Worm (Caenorhabditis elegans): Measurements from ENCODE around the gene F43C1.5.

Gene F43C1.5

DNA sequence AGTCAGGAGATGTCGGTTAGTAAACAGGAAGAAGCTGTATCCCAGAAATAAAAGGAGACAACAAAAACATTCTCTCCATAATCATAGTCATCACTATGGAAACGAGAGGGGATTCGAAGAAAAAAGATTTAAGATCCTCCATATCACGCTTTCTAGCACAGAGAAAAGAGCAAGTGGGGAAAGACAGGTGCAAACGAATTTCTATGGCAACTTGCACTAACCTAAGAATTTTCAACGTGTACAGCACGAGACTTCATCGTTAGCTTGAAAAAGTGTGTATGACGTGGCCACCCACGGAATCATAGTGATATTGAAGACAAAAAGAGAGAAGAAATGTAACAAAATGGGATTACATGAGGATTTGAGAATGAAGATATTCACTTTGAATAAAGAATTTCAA is 8.1 kb upstream of the F43C1.5 start:
- TF ChIP-seq lsy-2 (tag; optimal IDR thresholded peaks at IDR 0.05) (peak in 1 of 2 experiments; percentile 27), C34F6.9 (tag; optimal IDR thresholded peaks at IDR 0.05) (peak; percentile 39), crh-2 (tag; optimal IDR thresholded peaks at IDR 0.05) (peak; percentile 5), ztf-4 (tag; optimal IDR thresholded peaks at IDR 0.05) (no peak)

DNA sequence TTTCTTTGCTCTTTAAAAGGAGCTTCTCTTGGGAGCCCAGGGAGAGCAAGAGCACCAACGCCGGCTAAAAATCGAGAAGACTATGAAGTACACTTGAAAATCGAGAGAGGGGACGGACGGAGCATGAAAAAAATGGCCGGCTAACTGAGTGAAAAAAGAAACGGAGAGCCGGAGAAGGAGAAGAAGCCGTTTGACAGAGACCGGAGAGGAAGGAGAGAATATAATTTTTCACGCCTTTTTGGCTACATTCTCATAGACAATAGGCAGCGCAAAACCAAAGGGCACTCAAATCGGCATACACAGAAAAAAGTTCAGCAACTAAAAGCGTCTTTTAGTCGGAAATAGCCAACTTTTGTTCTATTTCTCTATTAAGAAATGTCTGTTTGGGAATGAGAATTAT is 7.4 kb upstream of the F43C1.5 start:
- TF ChIP-seq elt-3 (tag; optimal IDR thresholded peaks at IDR 0.05) (no peak), zag-1 (tag; optimal IDR thresholded peaks at IDR 0.05) (no peak), lin-13 (GFP tag; optimal IDR thresholded peaks at IDR 0.05) (no peak), nhr-25 (tag; optimal IDR thresholded peaks at IDR 0.05) (no peak), mdl-1 (tag; optimal IDR thresholded peaks at IDR 0.05) (peak in 1 of 2 experiments; percentile 16), nhr-23 (tag; optimal IDR thresholded peaks at IDR 0.05) (no peak)

DNA sequence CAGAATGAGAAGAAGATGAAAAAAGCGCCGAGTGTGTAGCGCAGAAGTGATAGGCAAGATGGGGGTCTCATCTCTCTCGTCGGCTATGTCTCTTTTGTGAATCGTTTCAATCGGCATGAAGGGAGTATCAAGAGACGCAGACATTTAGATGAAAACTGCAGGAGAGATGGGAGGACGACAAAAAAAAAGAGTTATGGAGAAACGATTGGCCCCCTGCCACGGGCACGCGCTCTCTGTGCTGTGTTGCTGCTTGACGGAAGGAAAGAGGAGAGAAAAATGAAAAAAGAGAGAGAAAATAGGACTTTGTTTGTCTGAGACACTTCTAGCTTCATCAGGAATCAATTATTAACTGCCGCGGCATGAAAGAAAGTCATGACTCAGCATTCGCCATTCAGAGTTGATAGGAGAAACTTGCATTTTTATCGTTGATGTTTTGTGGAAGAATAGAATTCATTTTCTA is 5.2 kb upstream of the F43C1.5 start:
- TF ChIP-seq unc-62 (GFP tag; optimal IDR thresholded peaks at IDR 0.05): no peak
- TF ChIP-seq nhr-25 (tag; optimal IDR thresholded peaks at IDR 0.05): peak; percentile 11
- TF ChIP-seq peb-1 (tag; optimal IDR thresholded peaks at IDR 0.05): no peak
- TF ChIP-seq ZK546.5 (tag; optimal IDR thresholded peaks at IDR 0.05): no peak
- peak; percentile 71 for TF ChIP-seq snpc-4 (tag; optimal IDR thresholded peaks at IDR 0.05)
- TF ChIP-seq nhr-11 (tag; optimal IDR thresholded peaks at IDR 0.05): peak; percentile 42
- peak; percentile 53 for TF ChIP-seq nhr-6 (tag; optimal IDR thresholded peaks at IDR 0.05)
- TF ChIP-seq skn-1 (tag; optimal IDR thresholded peaks at IDR 0.05): peak; percentile 28
- TF ChIP-seq F13H6.1 (tag; optimal IDR thresholded peaks at IDR 0.05): peak; percentile 95
- TF ChIP-seq C34F6.9 (tag; optimal IDR thresholded peaks at IDR 0.05): peak; percentile 96
- peak; percentile 88 for TF ChIP-seq unc-55 (GFP tag; optimal IDR thresholded peaks at IDR 0.05)
- no peak for TF ChIP-seq nhr-12 (tag; optimal IDR thresholded peaks at IDR 0.05)
- peak; percentile 84 for TF ChIP-seq ztf-4 (tag; optimal IDR thresholded peaks at IDR 0.05)
- peak; percentile 84 to 91 for TF ChIP-seq mdl-1 (tag; optimal IDR thresholded peaks at IDR 0.05)
- no peak for TF ChIP-seq ceh-16 (tag; optimal IDR thresholded peaks at IDR 0.05)
- no peak for TF ChIP-seq alr-1 (tag; optimal IDR thresholded peaks at IDR 0.05)
- no peak for TF ChIP-seq ama-1 (optimal IDR thresholded peaks at IDR 0.05)
- TF ChIP-seq nhr-21 (tag; optimal IDR thresholded peaks at IDR 0.05): peak; percentile 52
- TF ChIP-seq nhr-129 (tag; optimal IDR thresholded peaks at IDR 0.05): peak; percentile 95
- peak; percentile 75 for TF ChIP-seq lin-11 (tag; optimal IDR thresholded peaks at IDR 0.05)
- peak; percentile 70 to 88 for TF ChIP-seq lsy-2 (tag; optimal IDR thresholded peaks at IDR 0.05)
- TF ChIP-seq gmeb-1 (tag; optimal IDR thresholded peaks at IDR 0.05): peak; percentile 35
- no peak for TF ChIP-seq nhr-237 (tag; optimal IDR thresholded peaks at IDR 0.05)
- peak; percentile 83 for TF ChIP-seq lin-13 (GFP tag; optimal IDR thresholded peaks at IDR 0.05)
- TF ChIP-seq aly-2 (tag; optimal IDR thresholded peaks at IDR 0.05): no peak
- TF ChIP-seq unc-39 (tag; optimal IDR thresholded peaks at IDR 0.05): no peak
- peak; percentile 95 for TF ChIP-seq crh-2 (tag; optimal IDR thresholded peaks at IDR 0.05)
- peak; percentile 90 for TF ChIP-seq zag-1 (tag; optimal IDR thresholded peaks at IDR 0.05)
- TF ChIP-seq fos-1 (tag; optimal IDR thresholded peaks at IDR 0.05): peak; percentile 94
- TF ChIP-seq sma-9 (GFP tag; optimal IDR thresholded peaks at IDR 0.05): peak; percentile 83
- no peak for TF ChIP-seq sma-9 (tag; optimal IDR thresholded peaks at IDR 0.05)
- peak; percentile 82 for TF ChIP-seq egl-27 (tag; optimal IDR thresholded peaks at IDR 0.05)
- no peak for TF ChIP-seq mbf-1 (tag; optimal IDR thresholded peaks at IDR 0.05)
- TF ChIP-seq sma-3 (GFP tag; optimal IDR thresholded peaks at IDR 0.05): peak; percentile 52
- TF ChIP-seq sem-4 (tag; optimal IDR thresholded peaks at IDR 0.05): peak; percentile 82
- TF ChIP-seq mab-5 (tag; optimal IDR thresholded peaks at IDR 0.05): peak; percentile 86
- peak; percentile 52 for TF ChIP-seq Y55F3AM.14 (GFP tag; optimal IDR thresholded peaks at IDR 0.05)
- TF ChIP-seq ztf-1 (GFP tag; conservative IDR thresholded peaks at IDR 0.05): no peak
- peak; percentile 20 for TF ChIP-seq nhr-10 (tag; optimal IDR thresholded peaks at IDR 0.05)

DNA sequence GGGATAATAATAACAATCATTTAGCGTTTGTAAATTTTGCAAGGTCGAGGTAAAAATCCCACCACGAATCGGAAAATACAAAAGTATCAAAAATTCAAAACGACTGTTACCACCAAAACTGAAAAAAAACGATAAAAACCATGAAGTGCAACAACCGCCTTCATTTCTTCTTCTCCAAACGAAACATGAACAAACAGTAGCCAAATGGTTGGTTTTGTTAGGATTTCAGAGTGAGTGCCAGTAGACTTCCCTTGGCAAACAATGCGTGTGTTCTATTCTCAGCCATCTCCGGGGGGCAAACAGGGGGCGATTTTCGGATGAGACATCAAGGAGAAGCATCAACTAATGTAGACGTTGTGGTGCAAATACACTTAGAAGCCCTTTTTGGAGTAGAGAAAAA is 4.2 kb upstream of the F43C1.5 start:
- TF ChIP-seq nhr-10 (tag; optimal IDR thresholded peaks at IDR 0.05): no peak
- TF ChIP-seq nhr-77 (tag; optimal IDR thresholded peaks at IDR 0.05): no peak
- TF ChIP-seq nhr-11 (tag; optimal IDR thresholded peaks at IDR 0.05): no peak
- TF ChIP-seq unc-62 (GFP tag; optimal IDR thresholded peaks at IDR 0.05): no peak
- TF ChIP-seq lin-39 (tag; optimal IDR thresholded peaks at IDR 0.05): no peak
- no peak for TF ChIP-seq ZK546.5 (tag; optimal IDR thresholded peaks at IDR 0.05)
- no peak for TF ChIP-seq ceh-82 (tag; optimal IDR thresholded peaks at IDR 0.05)
- no peak for TF ChIP-seq mbf-1 (tag; optimal IDR thresholded peaks at IDR 0.05)
- TF ChIP-seq Y55F3AM.14 (GFP tag; optimal IDR thresholded peaks at IDR 0.05): no peak

Measured in whole organism, L2 larva.